Fruit fly (Drosophila melanogaster): Measurements from ENCODE around the gene CG7142.

CG7142 gene

DNA sequence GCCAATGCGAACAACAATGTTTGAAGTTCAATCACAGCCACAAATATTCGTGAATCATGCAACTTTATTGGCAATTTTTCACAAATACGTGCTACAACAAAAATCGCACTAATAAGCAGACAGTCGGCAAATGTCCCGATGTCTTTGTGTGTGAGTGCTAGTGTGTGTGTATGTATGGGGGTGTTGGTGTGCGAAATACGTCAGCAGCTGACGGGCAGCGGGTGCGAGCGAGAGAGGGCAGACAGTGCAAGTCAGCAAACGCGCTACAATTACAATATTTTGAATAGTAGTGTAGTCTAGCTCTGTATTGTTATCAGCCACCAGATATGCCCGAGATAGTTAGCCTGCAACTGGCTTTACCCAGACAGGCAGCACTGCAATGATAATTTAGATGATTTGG, 33.3 kb downstream of the CG7142 start:
- TF ChIP-seq Med (GFP tag) (peak; percentile 36), Deaf1 (tag; optimal IDR thresholded peaks at IDR 0.05) (peak; percentile 8), CG10431 (GFP tag; optimal IDR thresholded peaks at IDR 0.05) (no peak), CG1832 (GFP tag; optimal IDR thresholded peaks at IDR 0.05) (peak; percentile 8), CG7357 (GFP tag; IDR thresholded peaks at IDR 0.05) (no peak), CG8478 (optimal IDR thresholded peaks at IDR 0.05) (peak; percentile 28), cwo (GFP tag; optimal IDR thresholded peaks at IDR 0.05) (no peak), ems (GFP tag; optimal IDR thresholded peaks at IDR 0.05) (no peak), mirr (GFP tag; optimal IDR thresholded peaks at IDR 0.05) (peak; percentile 31), Myb (GFP tag; optimal IDR thresholded peaks at IDR 0.05) (no peak), kay (GFP tag; optimal IDR thresholded peaks at IDR 0.05) (no peak), zfh2 (GFP tag; optimal IDR thresholded peaks at IDR 0.05) (no peak), chinmo (GFP tag; IDR thresholded peaks at IDR 0.05; ENCODE audit: partially characterized antibody) (0 out of 4 replicates have a peak, but pooled peaks have one; percentile 19), danr (GFP tag; IDR thresholded peaks at IDR 0.05) (no peak), cg (GFP tag; optimal IDR thresholded peaks at IDR 0.05) (peak; percentile 59), E2f2 (GFP tag; IDR thresholded peaks at IDR 0.05) (0 out of 2 replicates have a peak, but pooled peaks have one; percentile 15), abd-A (tag; optimal IDR thresholded peaks at IDR 0.05) (peak; percentile 5)

dm6 chr3R:18245044-18245596, 34.2 kb downstream of the CG7142 start:
- TF ChIP-seq CkIIα-i1 (GFP tag; IDR thresholded peaks at IDR 0.05) (no peak), ap (GFP tag; IDR thresholded peaks at IDR 0.05) (peak; percentile 17; the same call in 1 of the 2 replicates), scrt (GFP tag; optimal IDR thresholded peaks at IDR 0.05) (no peak), CG7786 (GFP tag; optimal IDR thresholded peaks at IDR 0.05) (no peak), CG4424 (GFP tag; optimal IDR thresholded peaks at IDR 0.05) (no peak), H15 (GFP tag; IDR thresholded peaks at IDR 0.05) (no peak), NC2β (GFP tag; optimal IDR thresholded peaks at IDR 0.05) (no peak), Ets65A (GFP tag) (peak; percentile 29), CG12299 (tag; optimal IDR thresholded peaks at IDR 0.05) (no peak), CG10267 (tag; optimal IDR thresholded peaks at IDR 0.05) (no peak), jing (GFP tag; optimal IDR thresholded peaks at IDR 0.05) (no peak), ham (GFP tag; IDR thresholded peaks at IDR 0.05) (no peak), CG6689 (GFP tag; IDR thresholded peaks at IDR 0.05) (no peak), oc (tag; optimal IDR thresholded peaks at IDR 0.05) (no peak), ttk (GFP tag; IDR thresholded peaks at IDR 0.05) (0 out of 2 replicates have a peak, but pooled peaks have one; percentile 17), lola (GFP tag; optimal IDR thresholded peaks at IDR 0.05) (no peak), vvl (GFP tag; IDR thresholded peaks at IDR 0.05) (no peak), chm (GFP tag; IDR thresholded peaks at IDR 0.05) (no peak), CG12071 (GFP tag; optimal IDR thresholded peaks at IDR 0.05) (no peak), ewg (GFP tag; optimal IDR thresholded peaks at IDR 0.05) (peak; percentile 53), pan (optimal IDR thresholded peaks at IDR 0.05) (no peak), pan (GFP tag; optimal IDR thresholded peaks at IDR 0.05 in 1 of 2, IDR thresholded peaks at IDR 0.05 in 1 of 2) (no peak), sqz (GFP tag; optimal IDR thresholded peaks at IDR 0.05) (peak; percentile 17), amos (GFP tag; IDR thresholded peaks at IDR 0.05; ENCODE audit: partially characterized antibody) (no peak), Gug (GFP tag; IDR thresholded peaks at IDR 0.05) (no peak), B-H2 (GFP tag; optimal IDR thresholded peaks at IDR 0.05) (no peak), org-1 (GFP tag; optimal IDR thresholded peaks at IDR 0.05) (no peak), CG17186 (GFP tag; optimal IDR thresholded peaks at IDR 0.05) (no peak), Chrac-16 (GFP tag; optimal IDR thresholded peaks at IDR 0.05) (no peak), sob (GFP tag; IDR thresholded peaks at IDR 0.05) (0 out of 2 replicates have a peak, but pooled peaks have one; percentile 6), CG6272 (GFP tag; IDR thresholded peaks at IDR 0.05) (no peak), Rfx (GFP tag; IDR thresholded peaks at IDR 0.05) (no peak), lbe (GFP tag; optimal IDR thresholded peaks at IDR 0.05) (no peak), E2f1 (GFP tag; IDR thresholded peaks at IDR 0.05) (no peak), lmd (GFP tag; IDR thresholded peaks at IDR 0.05) (no peak)
